Worm (Caenorhabditis elegans): ENCODE measurements around the gene nphp-1.

nphp-1 gene

DNA sequence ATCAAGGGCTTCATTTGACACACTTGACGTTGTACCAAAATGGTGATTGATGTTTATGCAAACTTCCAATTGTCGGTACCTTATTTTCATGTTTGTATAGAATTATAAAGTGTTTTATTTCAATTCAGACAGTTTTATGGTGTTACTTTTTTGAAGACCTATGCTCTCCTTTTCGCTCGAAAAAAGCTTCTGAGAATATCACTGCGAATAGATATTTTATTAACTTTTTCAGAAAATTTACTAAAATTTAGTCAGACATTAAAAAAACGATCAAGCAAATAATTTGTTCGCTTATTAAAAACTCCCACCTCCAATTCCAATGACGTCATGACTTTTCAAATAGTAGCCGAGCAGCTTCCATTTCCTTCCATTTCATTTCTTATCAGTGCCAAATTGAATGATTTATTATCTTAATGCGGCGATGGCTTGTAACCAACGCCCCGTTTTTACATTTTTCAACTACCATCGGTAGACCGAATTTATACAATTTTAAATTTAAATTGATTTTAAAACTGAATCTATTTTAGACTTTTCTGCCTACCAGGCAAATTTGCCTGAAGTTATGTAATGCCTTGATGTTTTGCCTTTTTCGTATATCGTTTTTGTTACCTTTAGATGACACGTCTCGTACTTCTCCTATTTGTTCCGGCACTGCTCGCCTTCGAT lies 5.0 kb downstream of the nphp-1 start, which contains the start of gene M28.10:
M28.10 (plus strand) TSS at position 616 of the 666 bp plus-strand sequence.
- TF ChIP-seq nhr-2 (tag; optimal IDR thresholded peaks at IDR 0.05) (no peak), lsy-2 (tag; optimal IDR thresholded peaks at IDR 0.05) (no peak), nhr-237 (tag; optimal IDR thresholded peaks at IDR 0.05) (no peak), hlh-1 (tag; optimal IDR thresholded peaks at IDR 0.05) (no peak), blmp-1 (tag; optimal IDR thresholded peaks at IDR 0.05) (no peak), ham-2 (GFP tag; optimal IDR thresholded peaks at IDR 0.05) (no peak), sptf-1 (tag; optimal IDR thresholded peaks at IDR 0.05) (no peak), cnd-1 (tag; optimal IDR thresholded peaks at IDR 0.05) (no peak), ceh-39 (tag; optimal IDR thresholded peaks at IDR 0.05) (no peak), tbx-8 (GFP tag; optimal IDR thresholded peaks at IDR 0.05) (no peak), lin-32 (GFP tag; optimal IDR thresholded peaks at IDR 0.05) (no peak), M03D4.4 (tag; optimal IDR thresholded peaks at IDR 0.05) (no peak), nhr-28 (tag; optimal IDR thresholded peaks at IDR 0.05) (no peak), drap-1 (GFP tag; optimal IDR thresholded peaks at IDR 0.05) (no peak), pha-4 (tag; optimal IDR thresholded peaks at IDR 0.05) (no peak)

DNA sequence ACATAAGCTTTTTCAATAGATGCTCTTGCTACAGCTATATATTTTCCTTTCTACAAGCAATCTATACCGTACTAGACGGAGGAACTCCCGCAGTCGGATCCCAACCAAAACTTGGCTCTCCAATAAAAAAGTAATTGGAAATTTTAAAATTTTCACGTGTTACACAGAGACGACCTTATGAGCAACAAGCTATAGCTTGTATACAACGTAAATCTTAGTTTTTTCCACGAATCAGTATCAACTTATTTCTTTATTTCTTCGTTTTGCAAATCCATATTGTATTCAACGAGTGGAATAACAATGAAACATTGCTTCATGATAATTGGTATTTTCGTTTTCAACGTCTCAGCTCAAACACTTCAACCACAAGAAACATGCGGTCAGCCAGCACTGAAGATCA lies 8.7 kb downstream of the nphp-1 start, which contains the start of gene M28.4:
M28.4 (plus strand) TSS at position 301 of the 400 bp plus-strand sequence.
- TF ChIP-seq ces-1 (GFP tag; optimal IDR thresholded peaks at IDR 0.05) (no peak), mab-5 (tag; optimal IDR thresholded peaks at IDR 0.05) (no peak)

ce11 chrII:10639110-10639509 lies 12.9 kb downstream of the nphp-1 start, which contains the start of gene M28.9:
TSS of gene M28.9 (plus strand) at chrII:10639410.
- no peak for TF ChIP-seq ces-1 (GFP tag; optimal IDR thresholded peaks at IDR 0.05)
- TF ChIP-seq sem-2 (GFP tag; optimal IDR thresholded peaks at IDR 0.05), result no peak
- no peak for TF ChIP-seq bed-3 (GFP tag; optimal IDR thresholded peaks at IDR 0.05)
- no peak for TF ChIP-seq tbx-8 (GFP tag; optimal IDR thresholded peaks at IDR 0.05)
- no peak for TF ChIP-seq lsy-2 (tag; optimal IDR thresholded peaks at IDR 0.05)
- no peak for TF ChIP-seq cnd-1 (tag; optimal IDR thresholded peaks at IDR 0.05)
- TF ChIP-seq unc-120 (tag; optimal IDR thresholded peaks at IDR 0.05; ENCODE audit: poor library complexity, severe bottlenecking), result no peak
- no peak for TF ChIP-seq nhr-76 (tag; optimal IDR thresholded peaks at IDR 0.05)
- no peak for TF ChIP-seq pha-4 (tag; optimal IDR thresholded peaks at IDR 0.05)
- no peak for TF ChIP-seq elt-3 (tag; optimal IDR thresholded peaks at IDR 0.05)

- TF ChIP-seq elt-3 (tag; optimal IDR thresholded peaks at IDR 0.05) (no peak), drap-1 (GFP tag; optimal IDR thresholded peaks at IDR 0.05) (no peak), nhr-12 (tag; optimal IDR thresholded peaks at IDR 0.05) (no peak), mls-2 (tag; optimal IDR thresholded peaks at IDR 0.05) (no peak), bed-3 (GFP tag; optimal IDR thresholded peaks at IDR 0.05) (no peak), lin-32 (GFP tag; optimal IDR thresholded peaks at IDR 0.05) (no peak), unc-120 (tag; optimal IDR thresholded peaks at IDR 0.05; ENCODE audit: poor library complexity, severe bottlenecking) (no peak), sptf-1 (tag; optimal IDR thresholded peaks at IDR 0.05) (no peak), lin-13 (tag; optimal IDR thresholded peaks at IDR 0.05) (no peak), ceh-43 (GFP tag; optimal IDR thresholded peaks at IDR 0.05) (no peak), mab-5 (tag; optimal IDR thresholded peaks at IDR 0.05) (no peak), tbx-8 (GFP tag; optimal IDR thresholded peaks at IDR 0.05) (no peak), ceh-39 (tag; optimal IDR thresholded peaks at IDR 0.05) (no peak), mep-1 (tag; optimal IDR thresholded peaks at IDR 0.05) (no peak), lsy-2 (tag; optimal IDR thresholded peaks at IDR 0.05) (no peak)
Observed at ce11 chrII:10630944-10631343, 21.1 kb downstream of the nphp-1 start.

DNA sequence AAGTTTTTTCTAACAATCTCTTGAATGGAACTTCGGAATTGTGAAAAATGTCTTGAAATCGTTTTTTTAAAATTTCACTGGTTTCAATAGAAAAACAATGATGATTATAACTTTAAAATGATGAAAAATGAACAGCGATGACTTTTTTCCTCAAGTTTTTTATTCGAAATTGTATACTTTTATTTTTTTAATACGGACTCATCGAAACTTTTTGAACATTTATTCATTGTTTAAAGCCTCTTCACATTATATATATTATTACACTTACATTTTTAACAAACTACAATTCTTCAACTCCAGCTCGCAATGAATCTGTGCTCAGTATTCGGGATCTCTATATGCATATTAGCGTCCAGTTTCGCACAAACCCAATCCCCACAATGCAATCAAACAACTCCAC lies 24.1 kb downstream of the nphp-1 start, which contains the start of gene M28.8:
M28.8 (plus strand) TSS at position 301 of the 400 bp plus-strand sequence.
- TF ChIP-seq mep-1 (tag; optimal IDR thresholded peaks at IDR 0.05) (no peak), mls-2 (tag; optimal IDR thresholded peaks at IDR 0.05) (no peak), unc-62 (GFP tag; optimal IDR thresholded peaks at IDR 0.05) (no peak), cnd-1 (tag; optimal IDR thresholded peaks at IDR 0.05) (no peak), unc-120 (tag; optimal IDR thresholded peaks at IDR 0.05; ENCODE audit: poor library complexity, severe bottlenecking) (no peak), nhr-237 (tag; optimal IDR thresholded peaks at IDR 0.05) (no peak), ces-1 (GFP tag; optimal IDR thresholded peaks at IDR 0.05) (no peak), bed-3 (GFP tag; optimal IDR thresholded peaks at IDR 0.05) (no peak), nhr-12 (tag; optimal IDR thresholded peaks at IDR 0.05) (no peak), unc-39 (tag; optimal IDR thresholded peaks at IDR 0.05) (no peak)
